Worm (Caenorhabditis elegans) whole organism, L1 larva: ENCODE results near the gene hil-1.

Experiments used
- F16B12.6 ChIP-seq: fragments of 150-350 bp; optimal IDR thresholded peaks from 2 replicates; lab custom pipeline; 2014; ENCODE audit warnings: missing biosample characterization, missing genetic modification characterization
- Y116A8C.19 ChIP-seq: sonication (generic microtip); optimal IDR thresholded peaks from 2 replicates; lab custom pipeline; 2016; ENCODE audit warnings: missing compliant biosample characterization, missing genetic modification characterization, borderline replicate concordance
- dpl-1 ChIP-seq, 3 experiments: fragments of 150-350 bp in 2 of 3; sonication (generic microtip) in 1 of 3; optimal IDR thresholded peaks; 2 replicates each; lab custom pipeline; 2014 to 2017; ENCODE audit warnings: missing biosample characterization in 3 of 3, missing genetic modification characterization in 3 of 3, missing genetic modification reagents in 3 of 3
- dsc-1 ChIP-seq: sonication (generic microtip); optimal IDR thresholded peaks from 2 replicates; lab custom pipeline; 2016; ENCODE audit warnings: mild to moderate bottlenecking, missing genetic modification characterization, missing compliant biosample characterization
- efl-1 ChIP-seq, 4 experiments: fragments of 150-350 bp; optimal IDR thresholded peaks in 3 of 4; peaks in 1 of 4; 1 replicate in 1 of 4; 2 replicates in 3 of 4; lab custom pipeline; 2014; ENCODE audit warnings: missing biosample characterization in 2 of 4, missing genetic modification characterization in 2 of 4, missing genetic modification reagents in 2 of 4
- efl-3 ChIP-seq: fragments of 200-800 bp; sonication (Bioruptor generic); optimal IDR thresholded peaks from 2 replicates; lab custom pipeline; 2018; ENCODE audit warnings: mild to moderate bottlenecking, missing genetic modification characterization, missing compliant biosample characterization
- egl-13 ChIP-seq: sonication (generic microtip); optimal IDR thresholded peaks from 2 replicates; lab custom pipeline; 2016; ENCODE audit warnings: missing genotype, missing genetic modification reagents, missing genetic modification characterization, missing compliant biosample characterization
- egl-27 ChIP-seq, 2 experiments: fragments of 150-350 bp in 1 of 2; sonication (generic microtip); optimal IDR thresholded peaks; 3 replicates each; lab custom pipeline; 2017 to 2018; ENCODE audit warnings: missing biosample characterization in 2 of 2, missing genetic modification characterization in 2 of 2, missing genetic modification reagents in 2 of 2
- ets-5 ChIP-seq: fragments of 200-800 bp; sonication (Bioruptor generic); IDR thresholded peaks from 2 replicates; pipeline ENCODE4 v1.3.6; 2022; ENCODE audit warnings: missing genetic modification characterization, missing compliant biosample characterization
- fkh-10 ChIP-seq: sonication (generic microtip); optimal IDR thresholded peaks from 2 replicates; lab custom pipeline; 2017; ENCODE audit warnings: missing biosample characterization, missing genetic modification reagents, missing genetic modification characterization
- fos-1 ChIP-seq: fragments of 150-350 bp; optimal IDR thresholded peaks from 2 replicates; lab custom pipeline; 2014; ENCODE audit warnings: missing biosample characterization, missing genetic modification characterization
- hlh-17 ChIP-seq: fragments of 200-800 bp; sonication (Bioruptor generic); optimal IDR thresholded peaks from 2 replicates; lab custom pipeline; 2018; ENCODE audit warnings: missing genetic modification characterization, mild to moderate bottlenecking, missing compliant biosample characterization, moderate library complexity, borderline replicate concordance
- hpl-2 ChIP-seq: fragments of 150-350 bp; optimal IDR thresholded peaks from 2 replicates; lab custom pipeline; 2014; ENCODE audit warnings: missing biosample characterization, missing genetic modification reagents, missing genetic modification characterization
- isw-1 ChIP-seq: fragments of 200-800 bp; sonication (Bioruptor generic); IDR thresholded peaks from 2 replicates; pipeline ENCODE4 v1.3.6; 2022; ENCODE audit warnings: missing genetic modification characterization, missing compliant biosample characterization
- lin-13 ChIP-seq: fragments of 150-350 bp; optimal IDR thresholded peaks from 2 replicates; lab custom pipeline; 2014; ENCODE audit warnings: missing biosample characterization, missing genetic modification reagents, missing genetic modification characterization
- lin-14 ChIP-seq: fragments of 200-800 bp; sonication (Bioruptor generic); optimal IDR thresholded peaks from 2 replicates; lab custom pipeline; 2018; ENCODE audit warnings: mild to moderate bottlenecking, missing genetic modification characterization, moderate library complexity, missing compliant biosample characterization
- lin-15B ChIP-seq: fragments of 150-350 bp; sonication (generic microtip); optimal IDR thresholded peaks from 3 replicates; lab custom pipeline; 2014; ENCODE audit warnings: missing biosample characterization, missing genetic modification characterization
- lin-35 ChIP-seq, 2 experiments: fragments of 150-350 bp; optimal IDR thresholded peaks; 2 replicates each; lab custom pipeline; 2014; ENCODE audit warnings: missing biosample characterization in 2 of 2, missing genetic modification characterization in 2 of 2, missing genetic modification reagents in 2 of 2
- lir-3 ChIP-seq: sonication (generic microtip); optimal IDR thresholded peaks from 2 replicates; lab custom pipeline; 2016; ENCODE audit warnings: mild to moderate bottlenecking, missing genetic modification characterization, moderate library complexity, missing compliant biosample characterization; ENCODE audit not compliant: poor library complexity
- mef-2 ChIP-seq: fragments of 150-350 bp; optimal IDR thresholded peaks from 2 replicates; lab custom pipeline; 2014; ENCODE audit warnings: missing biosample characterization, missing genetic modification characterization
- nhr-11 ChIP-seq: fragments of 150-350 bp; optimal IDR thresholded peaks from 2 replicates; lab custom pipeline; 2014; ENCODE audit warnings: missing biosample characterization, missing genetic modification characterization
- nhr-12 ChIP-seq: sonication (generic microtip); optimal IDR thresholded peaks from 2 replicates; lab custom pipeline; 2017; ENCODE audit warnings: missing biosample characterization, missing genetic modification characterization
- nhr-19 ChIP-seq: fragments of 200-800 bp; sonication (Bioruptor generic); conservative IDR thresholded peaks from 2 replicates; pipeline ENCODE4 v1.3.6; 2022; ENCODE audit warnings: missing genetic modification characterization, missing compliant biosample characterization
- nhr-20 ChIP-seq: sonication (generic microtip); optimal IDR thresholded peaks from 2 replicates; lab custom pipeline; 2016; ENCODE audit warnings: mild to moderate bottlenecking, missing genetic modification characterization, missing compliant biosample characterization
- nhr-28 ChIP-seq: fragments of 150-350 bp; optimal IDR thresholded peaks from 2 replicates; lab custom pipeline; 2014; ENCODE audit warnings: missing biosample characterization, missing genetic modification characterization
- nhr-47 ChIP-seq: sonication (generic microtip); optimal IDR thresholded peaks from 2 replicates; lab custom pipeline; 2016; ENCODE audit warnings: mild to moderate bottlenecking, missing genetic modification characterization, moderate library complexity, missing compliant biosample characterization
- nhr-71 ChIP-seq: sonication (generic microtip); optimal IDR thresholded peaks from 2 replicates; lab custom pipeline; 2016; ENCODE audit warnings: mild to moderate bottlenecking, missing genetic modification characterization, moderate library complexity, missing compliant biosample characterization
- nhr-76 ChIP-seq: sonication (generic microtip); optimal IDR thresholded peaks from 2 replicates; lab custom pipeline; 2017; ENCODE audit warnings: missing biosample characterization, missing genetic modification characterization
- nhr-84 ChIP-seq: sonication (generic microtip); optimal IDR thresholded peaks from 2 replicates; lab custom pipeline; 2017; ENCODE audit warnings: missing biosample characterization, missing genetic modification characterization
- pag-3 ChIP-seq: sonication (generic microtip); optimal IDR thresholded peaks from 2 replicates; lab custom pipeline; 2017; ENCODE audit warnings: missing genetic modification characterization, mild to moderate bottlenecking, missing compliant biosample characterization, antibody characterized with exemption, borderline replicate concordance; ENCODE audit not compliant: insufficient read depth
- pax-3 ChIP-seq: fragments of 200-800 bp; sonication (Bioruptor generic); optimal IDR thresholded peaks from 2 replicates; lab custom pipeline; 2018; ENCODE audit warnings: mild to moderate bottlenecking, missing genetic modification characterization, moderate library complexity, missing compliant biosample characterization
- pqm-1 ChIP-seq: sonication (generic microtip); optimal IDR thresholded peaks from 3 replicates; lab custom pipeline; 2017; ENCODE audit warnings: missing biosample characterization, missing genetic modification characterization
- rnt-1 ChIP-seq: sonication (generic microtip); optimal IDR thresholded peaks from 2 replicates; lab custom pipeline; 2016; ENCODE audit warnings: mild to moderate bottlenecking, missing genetic modification characterization, moderate library complexity, missing compliant biosample characterization
- snu-23 ChIP-seq: sonication (generic microtip); optimal IDR thresholded peaks from 2 replicates; lab custom pipeline; 2016; ENCODE audit warnings: missing genetic modification characterization, missing compliant biosample characterization
- sox-4 ChIP-seq: sonication (generic microtip); optimal IDR thresholded peaks from 2 replicates; lab custom pipeline; 2016; ENCODE audit warnings: missing genetic modification characterization, missing compliant biosample characterization
- sup-37 ChIP-seq: fragments of 200-800 bp; sonication (Bioruptor generic); optimal IDR thresholded peaks from 2 replicates; lab custom pipeline; 2018; ENCODE audit warnings: mild to moderate bottlenecking, missing genetic modification characterization, missing compliant biosample characterization
- swsn-7 ChIP-seq: sonication (generic microtip); optimal IDR thresholded peaks from 2 replicates; lab custom pipeline; 2016; ENCODE audit warnings: missing genetic modification characterization, missing compliant biosample characterization
- tlp-1 ChIP-seq: fragments of 150-350 bp; optimal IDR thresholded peaks from 2 replicates; lab custom pipeline; 2014; ENCODE audit warnings: missing biosample characterization, missing genetic modification characterization
- unc-130 ChIP-seq: fragments of 150-350 bp; optimal IDR thresholded peaks from 2 replicates; lab custom pipeline; 2017; ENCODE audit warnings: missing biosample characterization, missing genetic modification characterization, inconsistent platforms
- unc-30 ChIP-seq: sonication (generic microtip); optimal IDR thresholded peaks from 2 replicates; lab custom pipeline; 2017; ENCODE audit warnings: missing biosample characterization, missing genetic modification characterization
- unc-86 ChIP-seq: sonication (generic microtip); optimal IDR thresholded peaks from 2 replicates; lab custom pipeline; 2016; ENCODE audit warnings: missing genetic modification characterization, missing compliant biosample characterization
- unc-98 ChIP-seq: fragments of 200-800 bp; sonication (Bioruptor generic); IDR thresholded peaks from 2 replicates; pipeline ENCODE4 v1.3.6; 2022; ENCODE audit warnings: missing genetic modification characterization, missing compliant biosample characterization
- vab-15 ChIP-seq: sonication (generic microtip); optimal IDR thresholded peaks from 2 replicates; lab custom pipeline; 2017; ENCODE audit warnings: missing genotype, mild to moderate bottlenecking, missing genetic modification characterization, missing compliant biosample characterization

hil-1 gene

ce11 chrV:14990843-14991242 lies 41.3 kb downstream of the hil-1 start, which contains the start of the genes cdt-2 and T01C3.2 (continued):
- no peak for TF ChIP-seq pqm-1 (tag; lab: Kevin White, UChicago)
- peak; percentile 43 for TF ChIP-seq swsn-7 (tag; lab: Kevin White, UChicago)
- TF ChIP-seq egl-27 (tag; optimal IDR thresholded peaks at IDR 0.05; lab: Kevin White, UChicago) = no peak
- no peak for TF ChIP-seq egl-13 (tag; lab: Kevin White, UChicago)
- TF ChIP-seq hlh-17 (GFP tag; lab: Kevin White, UChicago) = no peak
- TF ChIP-seq nhr-19 (GFP tag; lab: Robert Waterston, UW) = peak; percentile 9; the same call in 1 of the 2 replicates
- peak; percentile 12 for TF ChIP-seq unc-86
- TF ChIP-seq Y116A8C.19 (tag; lab: Kevin White, UChicago) = no peak
- TF ChIP-seq lin-35 (GFP tag; optimal IDR thresholded peaks at IDR 0.05; lab: Kevin White, UChicago) = peak; percentile 82 to 92
- TF ChIP-seq lin-15B (tag; lab: Kevin White, UChicago) = peak; percentile 24
- no peak for TF ChIP-seq fos-1 (tag; lab: Kevin White, UChicago)
- TF ChIP-seq nhr-84 (tag; lab: Kevin White, UChicago) = no peak
- TF ChIP-seq sup-37 (GFP tag; lab: Kevin White, UChicago) = no peak
- TF ChIP-seq nhr-20 (tag; lab: Kevin White, UChicago) = peak; percentile 35
- no peak for TF ChIP-seq efl-3 (GFP tag; lab: Kevin White, UChicago)
- no peak for TF ChIP-seq ets-5 (GFP tag; lab: Robert Waterston, UW)
- peak; percentile 40 for TF ChIP-seq rnt-1 (tag; lab: Kevin White, UChicago)
- TF ChIP-seq sox-4 (tag; lab: Kevin White, UChicago) = no peak
- no peak for TF ChIP-seq unc-130 (tag; lab: Kevin White, UChicago)
- no peak for TF ChIP-seq lin-14
- no peak for TF ChIP-seq mef-2 (tag; lab: Kevin White, UChicago)
- no peak for TF ChIP-seq vab-15 (tag; lab: Kevin White, UChicago)
- TF ChIP-seq dpl-1 (GFP tag; optimal IDR thresholded peaks at IDR 0.05; lab: Kevin White, UChicago) = peak; percentile 76 to 89 (median 85)
- TF ChIP-seq snu-23 (GFP tag; lab: Kevin White, UChicago) = peak; percentile 56
- TF ChIP-seq efl-1 (optimal IDR thresholded peaks at IDR 0.05; lab: Kevin White, UChicago) = peak; percentile 26 to 86
- TF ChIP-seq efl-1 (GFP tag; optimal IDR thresholded peaks at IDR 0.05 in 1 of 2; lab: Kevin White, UChicago) = peak; percentile 87 to 98
- TF ChIP-seq nhr-28 (tag; lab: Kevin White, UChicago) = no peak
- TF ChIP-seq nhr-71 (tag; lab: Kevin White, UChicago) = peak; percentile 50
- no peak for TF ChIP-seq tlp-1 (tag; lab: Kevin White, UChicago)
- TF ChIP-seq dsc-1 = peak; percentile 25
- TF ChIP-seq unc-30 (tag; lab: Kevin White, UChicago) = no peak

- no peak for TF ChIP-seq lir-3 (tag; lab: Kevin White, UChicago)
- TF ChIP-seq efl-1 (optimal IDR thresholded peaks at IDR 0.05; lab: Kevin White, UChicago) = no peak
- peak in 1 of 2 experiments; percentile 45 for TF ChIP-seq efl-1 (GFP tag; optimal IDR thresholded peaks at IDR 0.05 in 1 of 2; lab: Kevin White, UChicago)
- TF ChIP-seq nhr-19 (GFP tag; lab: Robert Waterston, UW) = no peak
- no peak for TF ChIP-seq F16B12.6 (tag; lab: Kevin White, UChicago)
- TF ChIP-seq lin-13 (GFP tag; lab: Kevin White, UChicago) = no peak
- no peak for TF ChIP-seq nhr-12 (tag; lab: Kevin White, UChicago)
- TF ChIP-seq, all 84 proteins: peak for 1
Observed at ce11 chrV:14991489-14991888, 41.9 kb downstream of the hil-1 start.

ce11 chrV:14992627-14993117 lies 43.1 kb downstream of the hil-1 start, which contains the start of gene T01C3.3:
T01C3.3 (minus strand) TSS chrV:14992677.
- TF ChIP-seq nhr-76 (tag; lab: Kevin White, UChicago) = no peak
- TF ChIP-seq egl-27 (tag; optimal IDR thresholded peaks at IDR 0.05; lab: Kevin White, UChicago) = no peak
- TF ChIP-seq unc-98 (GFP tag; lab: Robert Waterston, UW) = no peak
- TF ChIP-seq fkh-10 (GFP tag; lab: Kevin White, UChicago) = no peak
- TF ChIP-seq pag-3 (tag; lab: Kevin White, UChicago) = no peak
- TF ChIP-seq pax-3 (tag; lab: Kevin White, UChicago) = no peak
- no peak for TF ChIP-seq nhr-11 (tag; lab: Kevin White, UChicago)
- no peak for TF ChIP-seq isw-1 (GFP tag; lab: Robert Waterston, UW)
- no peak for TF ChIP-seq nhr-47 (tag; lab: Kevin White, UChicago)
- no peak for TF ChIP-seq hpl-2 (GFP tag; lab: Kevin White, UChicago)
